Worm (Caenorhabditis elegans): Measurements from ENCODE around the gene F40A3.6.

The F40A3.6 gene

ce11 chrV:7893812-7894381 is at the start of gene F40A3.6:
Gene F40A3.6, minus strand, starts transcription at chrV:7893862.
- TF ChIP-seq W03F9.2 (tag; optimal IDR thresholded peaks at IDR 0.05) = no peak
- TF ChIP-seq him-1 (tag; optimal IDR thresholded peaks at IDR 0.05) = no peak
- no peak for TF ChIP-seq dao-5 (tag; optimal IDR thresholded peaks at IDR 0.05)

- no peak for TF ChIP-seq dao-5 (tag; optimal IDR thresholded peaks at IDR 0.05)
- no peak for TF ChIP-seq him-1 (tag; optimal IDR thresholded peaks at IDR 0.05)
- no peak for TF ChIP-seq W03F9.2 (tag; optimal IDR thresholded peaks at IDR 0.05)
These were observed 46.6 kb upstream of the F40A3.6 start, which contains the start of gene srt-53 for ce11 chrV:7940299-7940698. Gene srt-53, minus strand, starts transcription at chrV:7940399.

ce11 chrV:7937152-7937551 is 43.5 kb upstream of the F40A3.6 start, which contains the start of gene srsx-3:
Gene srsx-3, minus strand, starts transcription at chrV:7937252.
- no peak for TF ChIP-seq W03F9.2 (tag; optimal IDR thresholded peaks at IDR 0.05)
- TF ChIP-seq him-1 (tag; optimal IDR thresholded peaks at IDR 0.05) = no peak
- no peak for TF ChIP-seq dao-5 (tag; optimal IDR thresholded peaks at IDR 0.05)

- TF ChIP-seq dao-5 (tag; optimal IDR thresholded peaks at IDR 0.05) (no peak), him-1 (tag; optimal IDR thresholded peaks at IDR 0.05) (no peak), W03F9.2 (tag; optimal IDR thresholded peaks at IDR 0.05) (no peak)
These were observed 39.3 kb upstream of the F40A3.6 start, which contains the start of gene ncx-10 for ce11 chrV:7932998-7933397. Gene ncx-10, minus strand, starts transcription at chrV:7933098.

- TF ChIP-seq him-1 (tag; optimal IDR thresholded peaks at IDR 0.05) (no peak), W03F9.2 (tag; optimal IDR thresholded peaks at IDR 0.05) (no peak), dao-5 (tag; optimal IDR thresholded peaks at IDR 0.05) (no peak)
These were observed 35.0 kb upstream of the F40A3.6 start, which contains the start of gene srsx-5 for ce11 chrV:7928660-7929059. Gene srsx-5, plus strand, starts transcription at chrV:7928960.

ce11 chrV:7926784-7927183 is 33.1 kb upstream of the F40A3.6 start, which contains the start of gene srsx-6:
Gene srsx-6, plus strand, starts transcription at chrV:7927084.
- no peak for TF ChIP-seq him-1 (tag; optimal IDR thresholded peaks at IDR 0.05)
- no peak for TF ChIP-seq W03F9.2 (tag; optimal IDR thresholded peaks at IDR 0.05)
- no peak for TF ChIP-seq dao-5 (tag; optimal IDR thresholded peaks at IDR 0.05)

- TF ChIP-seq him-1 (tag; optimal IDR thresholded peaks at IDR 0.05) = no peak
- TF ChIP-seq W03F9.2 (tag; optimal IDR thresholded peaks at IDR 0.05) = no peak
These were observed 31.8 kb upstream of the F40A3.6 start, which contains the start of gene srsx-7 for ce11 chrV:7925483-7925882. Gene srsx-7, plus strand, starts transcription at chrV:7925783.

DNA sequence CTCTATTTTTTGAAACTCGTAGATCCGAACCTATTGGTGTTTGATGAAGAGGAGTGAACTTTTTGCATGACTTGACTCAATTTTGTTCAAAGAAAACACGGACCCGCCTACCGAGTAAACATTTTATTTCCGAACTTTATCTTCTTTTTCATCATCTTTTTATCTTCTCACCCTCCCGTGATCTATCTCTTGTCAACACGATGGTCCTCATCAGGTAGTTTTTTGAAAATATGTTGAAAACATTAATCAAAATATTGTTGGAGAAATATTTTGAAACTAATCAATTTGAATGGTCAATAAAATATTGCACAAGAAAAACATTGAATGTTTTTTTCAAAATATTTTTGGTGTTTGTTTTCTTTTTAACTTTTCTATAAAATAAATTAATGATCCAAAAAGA is 14.8 kb upstream of the F40A3.6 start:
- TF ChIP-seq him-1 (tag; optimal IDR thresholded peaks at IDR 0.05) = no peak
- TF ChIP-seq dao-5 (tag; optimal IDR thresholded peaks at IDR 0.05) = no peak
- TF ChIP-seq W03F9.2 (tag; optimal IDR thresholded peaks at IDR 0.05) = no peak

ce11 chrV:7904389-7904788 is 10.7 kb upstream of the F40A3.6 start:
- no peak for TF ChIP-seq W03F9.2 (tag; optimal IDR thresholded peaks at IDR 0.05)
- no peak for TF ChIP-seq dao-5 (tag; optimal IDR thresholded peaks at IDR 0.05)
- no peak for TF ChIP-seq him-1 (tag; optimal IDR thresholded peaks at IDR 0.05)

DNA sequence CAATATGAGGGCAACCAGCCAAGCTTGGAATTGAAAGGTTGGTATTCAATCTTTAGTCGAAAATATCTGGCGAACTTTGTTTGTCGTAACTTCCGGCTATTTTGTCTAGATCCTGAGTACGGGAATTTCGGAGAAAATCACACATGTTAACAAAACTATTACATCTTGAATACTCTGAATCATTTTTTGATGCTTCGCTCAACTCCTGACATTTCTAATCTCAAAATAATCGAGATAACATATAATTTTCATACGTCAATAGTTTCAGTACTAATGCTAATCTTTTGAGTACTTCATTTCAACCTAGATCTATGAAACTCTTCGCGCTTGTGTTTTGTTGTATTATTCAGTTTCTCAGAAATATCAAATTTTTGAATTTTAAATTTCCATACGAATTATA is 7.6 kb upstream of the F40A3.6 start:
- no peak for TF ChIP-seq W03F9.2 (tag; optimal IDR thresholded peaks at IDR 0.05)

- TF ChIP-seq him-1 (tag; optimal IDR thresholded peaks at IDR 0.05) = no peak
- TF ChIP-seq dao-5 (tag; optimal IDR thresholded peaks at IDR 0.05) = no peak
- no peak for TF ChIP-seq W03F9.2 (tag; optimal IDR thresholded peaks at IDR 0.05)
These were observed 6.1 kb upstream of the F40A3.6 start, which contains the start of gene F40A3.7 for ce11 chrV:7899761-7900160. Gene F40A3.7, minus strand, starts transcription at chrV:7899861.

ce11 chrV:7891230-7891629 is 2.4 kb downstream of the F40A3.6 start, which contains the start of gene F40A3.1:
Gene F40A3.1, plus strand, starts transcription at chrV:7891530.
- TF ChIP-seq him-1 (tag; optimal IDR thresholded peaks at IDR 0.05) (no peak), W03F9.2 (tag; optimal IDR thresholded peaks at IDR 0.05) (no peak), dao-5 (tag; optimal IDR thresholded peaks at IDR 0.05) (no peak)

- no peak for TF ChIP-seq him-1 (tag; optimal IDR thresholded peaks at IDR 0.05)
- TF ChIP-seq W03F9.2 (tag; optimal IDR thresholded peaks at IDR 0.05) = no peak
- no peak for TF ChIP-seq dao-5 (tag; optimal IDR thresholded peaks at IDR 0.05)
These were observed 5.6 kb downstream of the F40A3.6 start for ce11 chrV:7888036-7888435.

- TF ChIP-seq him-1 (tag; optimal IDR thresholded peaks at IDR 0.05) (no peak), dao-5 (tag; optimal IDR thresholded peaks at IDR 0.05) (no peak), W03F9.2 (tag; optimal IDR thresholded peaks at IDR 0.05) (no peak)
These were observed 9.2 kb downstream of the F40A3.6 start for ce11 chrV:7884441-7884840.

DNA sequence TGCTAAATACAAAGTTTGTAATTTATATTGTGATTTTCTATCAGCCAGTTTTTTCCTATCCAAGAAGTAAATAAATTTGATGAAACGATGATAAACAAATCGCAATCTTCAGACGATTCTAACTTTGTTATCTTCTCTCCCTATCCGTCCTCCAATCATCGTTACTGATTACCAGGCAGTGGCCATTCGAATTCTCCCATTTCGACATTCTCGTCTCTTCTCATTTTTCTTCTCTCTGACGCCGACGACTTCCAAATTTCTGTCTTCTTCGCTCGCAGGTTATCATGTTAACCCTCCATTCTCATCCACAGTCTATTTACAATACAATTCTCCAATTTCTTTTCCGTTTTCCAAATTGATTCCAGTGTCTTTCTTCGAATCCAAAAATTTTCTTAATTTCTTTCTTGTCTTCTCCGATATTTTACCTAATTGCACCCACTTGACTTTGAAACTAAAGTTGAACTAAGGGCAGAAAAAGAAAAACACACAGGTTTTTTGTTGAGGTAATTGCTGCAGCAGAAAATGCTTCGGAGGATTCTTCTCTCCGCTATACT is 15.2 kb downstream of the F40A3.6 start, which contains the start of gene F40A3.2:
F40A3.2 (plus strand) TSS at position 504 of the 554 bp plus-strand sequence.
- TF ChIP-seq him-1 (tag; optimal IDR thresholded peaks at IDR 0.05) = no peak
- no peak for TF ChIP-seq dao-5 (tag; optimal IDR thresholded peaks at IDR 0.05)
- TF ChIP-seq W03F9.2 (tag; optimal IDR thresholded peaks at IDR 0.05) = no peak
